Worm (Caenorhabditis elegans): ENCODE measurements around the gene F20D6.8.

Gene F20D6.8

DNA sequence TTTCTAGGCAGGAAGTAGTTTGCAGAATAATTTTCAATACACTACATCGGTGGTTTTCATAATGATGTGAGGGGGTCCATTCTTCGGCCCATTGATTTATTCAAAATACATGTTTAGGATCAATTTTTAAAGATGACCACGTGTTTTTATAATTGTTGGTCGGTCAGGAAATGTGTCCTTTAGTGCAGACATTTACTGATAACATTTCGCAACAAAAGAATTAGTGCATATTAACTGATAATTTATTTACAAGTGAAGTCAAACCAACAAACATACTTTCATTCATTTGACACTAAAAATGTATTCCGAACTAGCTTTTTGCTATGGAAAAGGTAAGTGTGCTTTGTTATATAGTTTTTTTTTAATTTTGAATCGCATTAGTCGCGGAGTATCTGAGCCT, 6.4 kb downstream of the F20D6.8 start, which contains the start of gene F20D6.5:
Gene F20D6.5 (plus strand): TSS at position 259 of the 400 bp plus-strand sequence.
- TF ChIP-seq fos-1 (tag; optimal IDR thresholded peaks at IDR 0.05): peak; percentile 18
- TF ChIP-seq elt-1 (tag; optimal IDR thresholded peaks at IDR 0.05): no peak
- TF ChIP-seq nhr-237 (tag; optimal IDR thresholded peaks at IDR 0.05): no peak
- peak; percentile 64 for TF ChIP-seq sma-9 (GFP tag; optimal IDR thresholded peaks at IDR 0.05)
- TF ChIP-seq sma-9 (tag; optimal IDR thresholded peaks at IDR 0.05): no peak

ce11 chrV:8159629-8160028, 8.4 kb downstream of the F20D6.8 start, which contains the start of gene F20D6.6:
TSS of gene F20D6.6 (plus strand) at chrV:8159929.
- no peak for TF ChIP-seq elt-3 (tag; optimal IDR thresholded peaks at IDR 0.05)
- no peak for TF ChIP-seq elt-1 (tag; optimal IDR thresholded peaks at IDR 0.05)
- no peak for TF ChIP-seq Y55F3AM.14 (GFP tag; optimal IDR thresholded peaks at IDR 0.05)
- TF ChIP-seq nhr-77 (tag; optimal IDR thresholded peaks at IDR 0.05): no peak
- no peak for TF ChIP-seq nhr-11 (tag; optimal IDR thresholded peaks at IDR 0.05)
- TF ChIP-seq mdl-1 (tag; optimal IDR thresholded peaks at IDR 0.05): no peak
- TF ChIP-seq ama-1 (optimal IDR thresholded peaks at IDR 0.05): no peak
- TF ChIP-seq snpc-4 (tag; optimal IDR thresholded peaks at IDR 0.05): no peak
- TF ChIP-seq nhr-25 (tag; optimal IDR thresholded peaks at IDR 0.05): no peak
- TF ChIP-seq ceh-82 (tag; optimal IDR thresholded peaks at IDR 0.05): no peak
- TF ChIP-seq peb-1 (tag; optimal IDR thresholded peaks at IDR 0.05): no peak
- no peak for TF ChIP-seq aly-2 (tag; optimal IDR thresholded peaks at IDR 0.05)
- TF ChIP-seq alr-1 (tag; optimal IDR thresholded peaks at IDR 0.05): no peak
- no peak for TF ChIP-seq ZK546.5 (tag; optimal IDR thresholded peaks at IDR 0.05)
- no peak for TF ChIP-seq fos-1 (tag; optimal IDR thresholded peaks at IDR 0.05)
- no peak for TF ChIP-seq unc-39 (tag; optimal IDR thresholded peaks at IDR 0.05)

DNA sequence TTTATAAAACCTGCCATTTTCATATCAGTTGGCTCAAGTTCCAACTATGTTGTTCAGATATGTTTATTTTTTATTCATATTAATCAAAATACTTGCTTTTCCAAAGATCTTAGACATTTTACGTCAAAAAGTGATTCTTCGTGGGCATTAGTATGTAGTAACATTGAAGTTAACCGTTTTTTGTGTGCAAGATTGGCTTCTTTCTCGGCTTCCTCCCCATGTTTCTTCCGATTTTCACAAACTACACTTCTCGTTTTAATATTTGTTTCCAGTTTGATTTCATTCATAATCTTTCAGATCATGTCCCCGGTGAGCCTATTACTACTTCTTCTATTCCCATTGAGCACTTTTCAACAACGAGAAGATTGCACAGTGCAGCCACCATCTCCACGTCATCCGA, 10.6 kb downstream of the F20D6.8 start, which contains the start of gene sul-2:
Gene sul-2 (plus strand): TSS at position 301 of the 400 bp plus-strand sequence.
- TF ChIP-seq peb-1 (tag; optimal IDR thresholded peaks at IDR 0.05) (no peak), alr-1 (tag; optimal IDR thresholded peaks at IDR 0.05) (no peak)

DNA sequence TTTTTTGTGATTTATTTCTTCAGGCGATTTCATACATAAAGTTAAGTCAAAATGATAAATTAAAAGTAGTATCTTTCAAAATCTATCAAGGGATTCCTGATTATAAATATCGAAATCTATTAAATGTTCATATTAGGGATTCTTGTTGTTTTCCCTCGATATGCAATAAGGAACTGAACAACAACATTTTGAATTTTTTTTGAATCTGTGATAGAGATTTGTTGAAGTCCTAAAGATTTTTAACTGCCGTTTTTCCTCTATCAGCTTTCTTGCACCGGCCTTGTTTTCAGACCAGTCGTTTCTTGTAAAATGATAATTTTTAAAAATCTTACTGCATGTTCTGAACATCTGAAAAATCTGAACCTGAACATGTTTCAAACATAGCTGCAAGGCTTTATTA, 12.3 kb downstream of the F20D6.8 start:
- no peak for TF ChIP-seq ama-1 (optimal IDR thresholded peaks at IDR 0.05)
- TF ChIP-seq ztf-1 (GFP tag; conservative IDR thresholded peaks at IDR 0.05): no peak
- TF ChIP-seq alr-1 (tag; optimal IDR thresholded peaks at IDR 0.05): no peak
- no peak for TF ChIP-seq ztf-4 (tag; optimal IDR thresholded peaks at IDR 0.05)
- TF ChIP-seq snpc-4 (tag; optimal IDR thresholded peaks at IDR 0.05): no peak
- TF ChIP-seq elt-3 (tag; optimal IDR thresholded peaks at IDR 0.05): no peak
- TF ChIP-seq nhr-11 (tag; optimal IDR thresholded peaks at IDR 0.05): no peak
- TF ChIP-seq lin-11 (tag; optimal IDR thresholded peaks at IDR 0.05): no peak
- TF ChIP-seq mdl-1 (tag; optimal IDR thresholded peaks at IDR 0.05): no peak
- TF ChIP-seq dmd-4 (tag; optimal IDR thresholded peaks at IDR 0.05): no peak
- no peak for TF ChIP-seq sma-3 (GFP tag; optimal IDR thresholded peaks at IDR 0.05)

DNA sequence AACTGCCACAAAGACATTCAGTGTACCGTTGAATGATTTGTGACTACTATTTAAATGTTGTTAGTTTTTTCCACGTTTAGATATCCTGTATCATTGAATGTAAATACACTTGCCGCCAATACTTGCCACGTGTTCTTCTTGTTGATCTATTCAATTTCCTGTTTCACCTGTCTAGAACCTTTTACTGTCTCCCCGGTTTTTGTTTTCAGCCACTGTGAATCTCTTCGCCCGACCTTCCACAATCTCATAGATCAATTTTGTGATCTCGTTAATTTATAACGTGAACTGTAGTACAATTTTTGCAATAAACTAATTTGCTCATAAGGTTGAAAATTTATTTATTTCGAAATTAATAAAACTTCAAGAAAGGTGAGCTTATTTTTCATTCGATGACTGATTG, 22.7 kb downstream of the F20D6.8 start, which contains the start of gene D1014.13:
Gene D1014.13 (plus strand): TSS at position 301 of the 400 bp plus-strand sequence.
- TF ChIP-seq skn-1 (tag; optimal IDR thresholded peaks at IDR 0.05) (no peak), R02D3.7 (tag; optimal IDR thresholded peaks at IDR 0.05) (no peak), blmp-1 (tag; optimal IDR thresholded peaks at IDR 0.05; ENCODE audit: insufficient read depth) (no peak), crh-2 (tag; optimal IDR thresholded peaks at IDR 0.05) (no peak), C34F6.9 (tag; optimal IDR thresholded peaks at IDR 0.05) (no peak), dmd-4 (tag; optimal IDR thresholded peaks at IDR 0.05) (no peak), sma-3 (GFP tag; optimal IDR thresholded peaks at IDR 0.05) (no peak), snpc-4 (tag; optimal IDR thresholded peaks at IDR 0.05) (no peak), nhr-77 (tag; optimal IDR thresholded peaks at IDR 0.05) (no peak), F13H6.1 (tag; optimal IDR thresholded peaks at IDR 0.05) (no peak), lin-11 (tag; optimal IDR thresholded peaks at IDR 0.05) (no peak), zag-1 (tag; optimal IDR thresholded peaks at IDR 0.05) (no peak), lin-39 (tag; optimal IDR thresholded peaks at IDR 0.05) (no peak), peb-1 (tag; optimal IDR thresholded peaks at IDR 0.05) (no peak), lsy-2 (tag; optimal IDR thresholded peaks at IDR 0.05) (no peak), nhr-11 (tag; optimal IDR thresholded peaks at IDR 0.05) (no peak), gmeb-1 (tag; optimal IDR thresholded peaks at IDR 0.05) (no peak), unc-55 (GFP tag; optimal IDR thresholded peaks at IDR 0.05) (no peak)
